Fruit fly (Drosophila melanogaster) ovary, adult (tissue): ENCODE data around the gene CG16710.

ENCODE experiments used
- CG17801 ChIP-seq: fragments of 200-800 bp; optimal IDR thresholded peaks from 2 replicates; lab custom pipeline; 2019; ENCODE audit warnings: missing biosample characterization, mild to moderate bottlenecking, missing genetic modification characterization, moderate library complexity; ENCODE audit not compliant: partially characterized antibody

Gene CG16710

dm6 chr3R:23682203-23682602 is at the start of gene CG16710:
Gene CG16710 (plus strand): TSS chr3R:23682503.
- no peak for TF ChIP-seq CG17801 (GFP tag; lab: Kevin White, UChicago)

DNA sequence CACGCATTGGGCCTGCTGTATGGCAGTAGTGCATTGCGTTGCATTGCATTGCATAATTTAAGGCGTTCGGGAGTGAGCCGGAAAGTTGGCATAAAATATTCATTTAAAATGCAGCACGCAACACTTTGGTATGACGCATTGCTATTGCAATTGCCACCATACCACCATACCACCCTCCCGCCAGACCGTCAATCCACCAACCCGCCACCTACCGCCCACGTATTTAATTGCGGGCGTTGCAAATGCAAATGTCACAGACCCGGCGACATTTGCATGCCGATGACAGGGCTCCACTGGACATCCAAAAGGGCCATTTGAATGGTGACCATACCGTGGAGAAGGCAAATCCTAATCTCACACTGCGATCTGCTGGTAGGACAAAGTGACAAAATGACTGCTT is 47.5 kb upstream of the CG16710 start:
- TF ChIP-seq CG17801 (GFP tag; lab: Kevin White, UChicago), result no peak

DNA sequence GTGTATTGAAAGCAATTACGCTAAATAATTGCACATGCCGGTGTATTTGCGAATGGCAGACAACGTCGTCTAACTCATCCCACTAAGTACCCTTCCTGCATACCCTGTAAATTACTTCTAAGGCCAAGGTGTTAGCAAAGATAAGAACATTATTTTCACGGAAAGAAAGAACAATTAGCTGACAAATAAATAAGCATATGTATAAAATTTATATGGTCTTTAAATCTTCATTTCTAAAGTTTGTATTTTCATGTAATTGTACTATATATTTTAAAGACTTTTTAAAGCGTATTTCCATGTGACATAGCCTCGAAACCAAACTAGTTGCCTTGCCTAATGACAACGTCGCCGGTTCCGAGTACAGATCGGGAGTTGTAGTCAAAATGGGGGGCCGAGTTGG is 45.0 kb upstream of the CG16710 start:
- TF ChIP-seq CG17801 (GFP tag; lab: Kevin White, UChicago), result no peak

- TF ChIP-seq CG17801 (GFP tag; lab: Kevin White, UChicago), result no peak
Observed at dm6 chr3R:23638351-23638750, 44.0 kb upstream of the CG16710 start.

DNA sequence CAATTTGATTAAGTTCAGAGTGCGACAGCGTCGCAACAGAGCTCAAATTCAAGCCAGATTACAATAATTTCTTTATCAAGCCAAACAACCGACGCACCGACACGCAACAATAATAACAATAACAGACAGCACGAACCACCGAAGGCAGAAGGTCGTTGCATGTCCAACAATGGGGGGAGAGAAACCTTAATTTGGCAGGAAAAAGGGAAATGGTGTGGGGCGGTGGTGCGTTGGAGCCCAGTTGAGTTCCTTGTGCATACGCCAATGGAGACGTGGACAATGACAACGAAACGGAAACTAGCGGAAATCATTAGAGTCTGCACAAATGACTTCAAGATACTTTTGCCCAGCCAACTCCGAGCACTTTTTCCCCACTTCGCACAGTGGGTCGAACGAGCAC is 42.7 kb upstream of the CG16710 start:
- TF ChIP-seq CG17801 (GFP tag; lab: Kevin White, UChicago), result no peak

DNA sequence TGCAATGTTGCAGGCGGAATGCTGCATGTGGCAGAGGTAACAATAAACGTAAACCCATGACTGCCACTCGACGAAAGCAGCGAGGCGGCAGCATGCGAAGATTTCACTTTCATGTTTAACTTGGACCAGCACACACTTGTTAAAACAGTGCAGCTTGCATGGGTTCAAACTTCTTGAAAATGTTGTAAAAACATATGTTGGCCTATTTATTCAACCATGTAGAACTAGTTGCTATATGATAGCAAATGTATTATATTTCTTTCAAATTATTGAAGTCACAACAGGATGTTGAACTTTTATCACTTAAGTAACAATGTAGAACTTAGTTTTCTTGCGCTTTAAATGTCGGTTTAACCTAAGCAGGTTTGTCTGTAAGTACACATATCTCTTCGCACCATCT is 39.5 kb upstream of the CG16710 start:
- no peak for TF ChIP-seq CG17801 (GFP tag; lab: Kevin White, UChicago)

DNA sequence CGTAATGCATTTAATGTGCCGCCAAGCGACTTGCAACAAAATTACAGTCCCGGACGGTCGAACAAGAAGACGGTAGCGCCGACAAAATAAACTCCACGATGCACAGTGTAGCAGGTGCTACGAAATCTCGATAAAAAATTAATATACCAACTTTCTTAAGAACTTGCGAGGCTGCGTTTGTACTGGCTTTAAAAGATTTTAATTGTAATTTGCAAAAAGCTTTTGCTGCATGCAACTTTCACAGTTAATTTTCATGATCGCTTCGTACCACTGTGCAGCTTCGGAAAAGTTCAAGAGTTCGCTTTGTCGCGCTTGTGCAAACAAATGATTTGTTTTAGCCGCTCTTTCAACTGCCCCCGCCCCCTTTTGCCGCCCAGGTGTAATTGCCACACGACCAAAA is 36.1 kb upstream of the CG16710 start:
- TF ChIP-seq CG17801 (GFP tag; lab: Kevin White, UChicago), result peak; percentile 42

dm6 chr3R:23649831-23650230 is 32.5 kb upstream of the CG16710 start:
- no peak for TF ChIP-seq CG17801 (GFP tag; lab: Kevin White, UChicago)

dm6 chr3R:23652525-23653108 is 29.7 kb upstream of the CG16710 start:
- no peak for TF ChIP-seq CG17801 (GFP tag; lab: Kevin White, UChicago)

- TF ChIP-seq CG17801 (GFP tag; lab: Kevin White, UChicago), result peak; percentile 20
Observed at dm6 chr3R:23655501-23655900, 26.8 kb upstream of the CG16710 start.

dm6 chr3R:23657357-23658318 is 24.7 kb upstream of the CG16710 start:
- no peak for TF ChIP-seq CG17801 (GFP tag; lab: Kevin White, UChicago)

DNA sequence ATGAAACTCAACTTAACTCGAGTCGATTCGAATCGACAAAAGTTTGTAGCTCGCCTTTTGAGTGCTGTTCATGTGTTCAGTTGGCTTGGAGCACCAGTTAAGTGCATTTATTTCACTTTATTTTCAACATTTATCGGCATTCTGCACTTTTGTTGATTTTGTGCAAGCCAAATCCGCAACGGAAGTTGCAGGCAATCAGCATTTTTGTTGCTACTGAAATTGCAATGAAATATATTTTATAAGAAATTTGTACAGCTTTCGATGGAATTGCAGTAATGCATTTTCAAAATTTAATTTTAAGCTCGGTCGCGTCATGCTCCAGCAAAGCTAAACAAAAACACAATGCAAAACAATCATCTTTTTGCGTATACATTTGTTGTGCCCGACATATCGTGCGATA is 23.4 kb upstream of the CG16710 start:
- peak; percentile 48 for TF ChIP-seq CG17801 (GFP tag; lab: Kevin White, UChicago)

- TF ChIP-seq CG17801 (GFP tag; lab: Kevin White, UChicago), result no peak
Observed at dm6 chr3R:23659598-23659997, 22.7 kb upstream of the CG16710 start.

- no peak for TF ChIP-seq CG17801 (GFP tag; lab: Kevin White, UChicago)
Observed at dm6 chr3R:23662782-23663181, 19.5 kb upstream of the CG16710 start.

- no peak for TF ChIP-seq CG17801 (GFP tag; lab: Kevin White, UChicago)
Observed at dm6 chr3R:23664437-23664836, 17.9 kb upstream of the CG16710 start.
